Fruit fly (Drosophila melanogaster) whole organism, embryonic: ENCODE data around the gene CG14805.
A peak's percentile ranks its signal among the peaks of the same experiment; 100 is the strongest.

Experiments used
- Atf-2 ChIP-seq: fragments of 200-800 bp; sonication (Bioruptor generic); optimal IDR thresholded peaks from 2 replicates; lab custom pipeline; 2016; ENCODE audit warnings: missing biosample characterization, missing genetic modification characterization
- CG10209 ChIP-seq: fragments of 200-800 bp; sonication (Bioruptor generic); optimal IDR thresholded peaks from 3 replicates; lab custom pipeline; 2017; ENCODE audit warnings: missing biosample characterization, mild to moderate bottlenecking, missing genetic modification characterization, missing genetic modification reagents
- CG10274 ChIP-seq: fragments of 200-800 bp; sonication (Bioruptor generic); optimal IDR thresholded peaks from 3 replicates; lab custom pipeline; 2017; ENCODE audit warnings: missing biosample characterization, mild to moderate bottlenecking, missing genetic modification characterization
- CG10565 ChIP-seq: fragments of 200-800 bp; sonication (Bioruptor generic); optimal IDR thresholded peaks from 3 replicates; lab custom pipeline; 2016; ENCODE audit warnings: missing biosample characterization, mild to moderate bottlenecking, missing genetic modification characterization
- CG11504 ChIP-seq: fragments of 200-800 bp; sonication (Bioruptor generic); optimal IDR thresholded peaks from 3 replicates; lab custom pipeline; 2019; ENCODE audit warnings: missing biosample characterization, mild to moderate bottlenecking, missing genetic modification characterization, moderate library complexity
- CG12071 ChIP-seq: fragments of 200-800 bp; sonication (Bioruptor generic); optimal IDR thresholded peaks from 3 replicates; lab custom pipeline; 2018; ENCODE audit warnings: missing biosample characterization, mild to moderate bottlenecking, missing genetic modification characterization
- CG12155 ChIP-seq: fragments of 200-800 bp; sonication (Bioruptor generic); optimal IDR thresholded peaks from 3 replicates; lab custom pipeline; 2016; ENCODE audit warnings: missing biosample characterization, missing genetic modification characterization
- CG12659 ChIP-seq: fragments of 200-800 bp; sonication (Bioruptor generic); optimal IDR thresholded peaks from 3 replicates; lab custom pipeline; 2017; ENCODE audit warnings: mild to moderate bottlenecking, missing biosample characterization, missing genetic modification reagents, missing genetic modification characterization
- CG15696 ChIP-seq: fragments of 200-800 bp; sonication (Bioruptor generic); optimal IDR thresholded peaks from 2 replicates; lab custom pipeline; 2019; ENCODE audit warnings: missing biosample characterization, mild to moderate bottlenecking, missing genetic modification characterization, moderate library complexity
- CG17568 ChIP-seq: fragments of 200-800 bp; sonication (Bioruptor generic); optimal IDR thresholded peaks from 2 replicates; lab custom pipeline; 2018; ENCODE audit warnings: missing biosample characterization, mild to moderate bottlenecking, missing genetic modification characterization, moderate library complexity
- CG18599 ChIP-seq: fragments of 200-800 bp; sonication (Bioruptor generic); optimal IDR thresholded peaks from 3 replicates; lab custom pipeline; 2017; ENCODE audit warnings: missing biosample characterization, missing genetic modification characterization, mild to moderate bottlenecking, moderate library complexity, missing genetic modification reagents
- CG2199 ChIP-seq: fragments of 200-800 bp; sonication (Bioruptor generic); IDR thresholded peaks from 3 replicates; pipeline ENCODE4 v1.3.6; 2022; ENCODE audit warnings: missing biosample characterization, missing genetic modification characterization
- CG30020 ChIP-seq: fragments of 200-800 bp; optimal IDR thresholded peaks from 2 replicates; lab custom pipeline; 2019; ENCODE audit warnings: missing biosample characterization, mild to moderate bottlenecking, missing genetic modification characterization, moderate library complexity
- CG31441 ChIP-seq: fragments of 200-800 bp; sonication (Bioruptor generic); IDR thresholded peaks from 2 replicates; pipeline ENCODE4 v1.3.6; 2022; ENCODE audit warnings: missing biosample characterization, missing genetic modification characterization
- CG32532 ChIP-seq: fragments of 200-800 bp; sonication (Bioruptor generic); IDR thresholded peaks from 2 replicates; pipeline ENCODE4 v1.3.6; 2022; ENCODE audit warnings: missing biosample characterization, missing genetic modification characterization
- CG32767 ChIP-seq: fragments of 200-800 bp; sonication (Bioruptor generic); IDR thresholded peaks from 2 replicates; pipeline ENCODE4 v1.3.6; 2022; ENCODE audit warnings: missing biosample characterization, missing genetic modification characterization
- CG4424 ChIP-seq: fragments of 200-800 bp; sonication (Bioruptor generic); optimal IDR thresholded peaks from 3 replicates; lab custom pipeline; 2016; ENCODE audit warnings: missing biosample characterization, missing genetic modification characterization
- CG7357 ChIP-seq: fragments of 200-800 bp; sonication (Bioruptor generic); IDR thresholded peaks from 3 replicates; pipeline ENCODE4 v1.3.6; 2022; ENCODE audit warnings: missing biosample characterization, missing genetic modification characterization
- CG7556 ChIP-seq: fragments of 200-800 bp; sonication (Bioruptor generic); optimal IDR thresholded peaks from 2 replicates; lab custom pipeline; 2017; ENCODE audit warnings: missing biosample characterization, mild to moderate bottlenecking, missing genetic modification characterization
- CG8924 ChIP-seq: fragments of 200-800 bp; optimal IDR thresholded peaks from 3 replicates; lab custom pipeline; 2019; ENCODE audit warnings: missing biosample characterization, mild to moderate bottlenecking, missing genetic modification characterization, moderate library complexity
- CG9437 ChIP-seq: fragments of 200-800 bp; sonication (Bioruptor generic); optimal IDR thresholded peaks from 2 replicates; lab custom pipeline; 2018; ENCODE audit warnings: missing biosample characterization, mild to moderate bottlenecking, missing genetic modification characterization
- Dad ChIP-seq: fragments of 200-800 bp; sonication (Bioruptor generic); optimal IDR thresholded peaks from 3 replicates; lab custom pipeline; 2016; ENCODE audit warnings: missing biosample characterization, missing genetic modification characterization
- Dref ChIP-seq: fragments of 200-800 bp; sonication (Bioruptor generic); IDR thresholded peaks from 2 replicates; pipeline ENCODE4 v1.3.6; 2022; ENCODE audit warnings: missing biosample characterization, missing genetic modification characterization
- E2f2 ChIP-seq: fragments of 200-800 bp; sonication (Bioruptor generic); IDR thresholded peaks from 2 replicates; pipeline ENCODE4 v1.3.6; 2022; ENCODE audit warnings: missing biosample characterization, missing genetic modification characterization
- Fer3 ChIP-seq: fragments of 200-800 bp; sonication (Bioruptor generic); optimal IDR thresholded peaks from 2 replicates; lab custom pipeline; 2018; ENCODE audit warnings: missing biosample characterization, mild to moderate bottlenecking, missing genetic modification characterization, moderate library complexity
- NC2β ChIP-seq: fragments of 200-800 bp; sonication (Bioruptor generic); optimal IDR thresholded peaks from 2 replicates; lab custom pipeline; 2016; ENCODE audit warnings: missing biosample characterization, missing genetic modification characterization
- Nf-YA ChIP-seq: fragments of 200-800 bp; sonication (Bioruptor generic); IDR thresholded peaks from 2 replicates; pipeline ENCODE4 v1.3.6; 2022; ENCODE audit warnings: missing biosample characterization, missing genetic modification characterization
- Rfx ChIP-seq: fragments of 200-800 bp; sonication (Bioruptor generic); IDR thresholded peaks from 2 replicates; pipeline ENCODE4 v1.3.6; 2022; ENCODE audit warnings: missing biosample characterization, missing genetic modification characterization
- Ssrp ChIP-seq: fragments of 200-800 bp; sonication (Bioruptor generic); optimal IDR thresholded peaks from 2 replicates; lab custom pipeline; 2018; ENCODE audit warnings: missing biosample characterization, mild to moderate bottlenecking, missing genetic modification characterization, moderate library complexity
- YL-1 ChIP-seq: fragments of 200-800 bp; sonication (Bioruptor generic); optimal IDR thresholded peaks from 3 replicates; lab custom pipeline; 2017; ENCODE audit warnings: missing biosample characterization, mild to moderate bottlenecking, missing genetic modification characterization
- dmrt99B ChIP-seq: fragments of 200-800 bp; sonication (Bioruptor generic); optimal IDR thresholded peaks from 2 replicates; lab custom pipeline; 2018; ENCODE audit warnings: missing biosample characterization, mild to moderate bottlenecking, missing genetic modification characterization, moderate library complexity
- ewg ChIP-seq: fragments of 200-800 bp; sonication (Bioruptor generic); optimal IDR thresholded peaks from 3 replicates; lab custom pipeline; 2017; ENCODE audit warnings: mild to moderate bottlenecking, missing biosample characterization, missing genetic modification reagents, missing genetic modification characterization
- inv ChIP-seq: fragments of 200-800 bp; sonication (Bioruptor generic); IDR thresholded peaks from 2 replicates; pipeline ENCODE4 v1.3.6; 2022; ENCODE audit warnings: missing biosample characterization, missing genetic modification characterization; ENCODE audit not compliant: partially characterized antibody
- lbe ChIP-seq: fragments of 200-800 bp; sonication (Bioruptor generic); optimal IDR thresholded peaks from 2 replicates; lab custom pipeline; 2016; ENCODE audit warnings: missing biosample characterization, mild to moderate bottlenecking, missing genetic modification characterization
- lola ChIP-seq, 3 experiments: fragments of >200 bp in 2 of 3; fragments of 200-800 bp in 1 of 3; sonication (Bioruptor generic) in 1 of 3; optimal IDR thresholded peaks; 2 replicates each; lab custom pipeline; 2017 to 2019; ENCODE audit warnings: missing biosample characterization in 3 of 3, missing genetic modification characterization in 3 of 3, mild to moderate bottlenecking in 1 of 3, moderate library complexity in 1 of 3
- p53 ChIP-seq: fragments of 200-800 bp; sonication (Bioruptor generic); optimal IDR thresholded peaks from 2 replicates; lab custom pipeline; 2016; ENCODE audit warnings: missing biosample characterization, missing genetic modification characterization
- pan ChIP-seq, 4 experiments: fragments of >200 bp in 3 of 4; fragments of 200-800 bp in 1 of 4; sonication (Bioruptor generic) in 1 of 4; optimal IDR thresholded peaks in 3 of 4; IDR thresholded peaks in 1 of 4; 2 replicates each; pipeline versions ENCODE4 v1.3.6 to Lab custom; 2017 to 2022; ENCODE audit warnings: missing biosample characterization in 2 of 4, missing genetic modification characterization in 2 of 4, mixed read lengths in 1 of 4
- pfk ChIP-seq: fragments of 200-800 bp; sonication (Bioruptor generic); optimal IDR thresholded peaks from 2 replicates; lab custom pipeline; 2018; ENCODE audit warnings: missing biosample characterization, mild to moderate bottlenecking, missing genetic modification characterization, moderate library complexity
- pho ChIP-seq: fragments of 200-800 bp; sonication (Bioruptor generic); optimal IDR thresholded peaks from 2 replicates; lab custom pipeline; 2016; ENCODE audit warnings: missing biosample characterization, missing genetic modification characterization
- pzg ChIP-seq: fragments of 200-800 bp; sonication (Bioruptor generic); optimal IDR thresholded peaks from 3 replicates; lab custom pipeline; 2018; ENCODE audit warnings: missing biosample characterization, mild to moderate bottlenecking, missing genetic modification characterization, moderate library complexity
- repo ChIP-seq: fragments of 200-800 bp; sonication (Bioruptor generic); optimal IDR thresholded peaks from 2 replicates; lab custom pipeline; 2016; ENCODE audit warnings: missing biosample characterization, missing genetic modification characterization
- rib ChIP-seq: fragments of 200-800 bp; sonication (Bioruptor generic); IDR thresholded peaks from 2 replicates; pipeline ENCODE4 v1.3.6; 2022; ENCODE audit warnings: missing biosample characterization, missing genetic modification characterization
- scrt ChIP-seq: fragments of 200-800 bp; sonication (Bioruptor generic); optimal IDR thresholded peaks from 2 replicates; lab custom pipeline; 2018; ENCODE audit warnings: missing biosample characterization, mild to moderate bottlenecking, missing genetic modification characterization, moderate library complexity
- sens ChIP-seq: fragments of 200-800 bp; sonication (Bioruptor generic); peaks from one replicate; lab custom pipeline; 2016; ENCODE audit warnings: missing biosample characterization, missing genetic modification characterization
- tll ChIP-seq, 2 experiments: fragments of 200-800 bp in 1 of 2; fragments of >200 bp in 1 of 2; sonication (Bioruptor generic) in 1 of 2; optimal IDR thresholded peaks; 2 replicates each; lab custom pipeline; 2017 to 2019; ENCODE audit warnings: missing biosample characterization in 2 of 2, missing genetic modification characterization in 2 of 2, mild to moderate bottlenecking in 1 of 2, moderate library complexity in 1 of 2
- trh ChIP-seq: fragments of 200-800 bp; sonication (Bioruptor generic); optimal IDR thresholded peaks from 2 replicates; lab custom pipeline; 2016; ENCODE audit warnings: missing biosample characterization, missing genetic modification characterization
- unpg ChIP-seq: fragments of 200-800 bp; sonication (Bioruptor generic); optimal IDR thresholded peaks from 3 replicates; lab custom pipeline; 2018; ENCODE audit warnings: missing biosample characterization, mild to moderate bottlenecking, missing genetic modification characterization, moderate library complexity
- vvl ChIP-seq: fragments of 200-800 bp; sonication (Bioruptor generic); IDR thresholded peaks from 2 replicates; pipeline ENCODE4 v1.3.6; 2022; ENCODE audit warnings: missing biosample characterization, missing genetic modification characterization
- zfh1 ChIP-seq: fragments of 200-800 bp; sonication (Bioruptor generic); IDR thresholded peaks from 3 replicates; pipeline ENCODE4 v1.3.6; 2022; ENCODE audit warnings: missing biosample characterization, missing genetic modification characterization

CG14805 gene

dm6 chrX:1858867-1859266 is 18.2 kb upstream of the CG14805 start, which contains the start of gene Lamtor5 (continued):
- TF ChIP-seq CG15696 (tag; lab: Kevin White, UChicago) (peak; percentile 15), CG12659 (GFP tag; lab: Kevin White, UChicago) (peak; percentile 61), pan (optimal IDR thresholded peaks at IDR 0.05; lab: Kevin White, UChicago) (no peak), pan (GFP tag; optimal IDR thresholded peaks at IDR 0.05 in 1 of 2, IDR thresholded peaks at IDR 0.05 in 1 of 2) (peak in 1 of 2 experiments; percentile 34), pho (peak; percentile 9), CG11504 (tag; lab: Kevin White, UChicago) (peak; percentile 47), CG32767 (GFP tag; lab: Robert Waterston, UW) (no peak), CG32532 (peak; percentile 72), CG31441 (GFP tag; lab: Robert Waterston, UW) (peak; percentile 54), zfh1 (GFP tag; lab: Robert Waterston, UW) (no peak), lola (GFP tag; optimal IDR thresholded peaks at IDR 0.05; lab: Kevin White, UChicago) (peak in 1 of 3 experiments; percentile 21), CG18599 (peak; percentile 42), CG10274 (GFP tag; lab: Kevin White, UChicago) (no peak), CG2199 (GFP tag; lab: Robert Waterston, UW) (no peak), sens (GFP tag; lab: Kevin White, UChicago) (peak; percentile 93), CG9437 (no peak), rib (GFP tag; lab: Robert Waterston, UW) (no peak), Ssrp (peak; percentile 32), p53 (GFP tag; lab: Kevin White, UChicago) (no peak), unpg (GFP tag; lab: Kevin White, UChicago) (peak; percentile 53), CG10209 (peak; percentile 5), NC2β (peak; percentile 1), CG8924 (tag; lab: Kevin White, UChicago) (peak; percentile 23), Dad (peak; percentile 14), CG7556 (GFP tag; lab: Kevin White, UChicago) (peak; percentile 26), repo (GFP tag; lab: Kevin White, UChicago) (no peak), Nf-YA (GFP tag; lab: Robert Waterston, UW) (no peak), YL-1 (GFP tag; lab: Kevin White, UChicago) (peak; percentile 39), E2f2 (GFP tag; lab: Robert Waterston, UW) (peak; percentile 25; the same call in 1 of the 2 replicates), vvl (GFP tag; lab: Robert Waterston, UW) (0 out of 2 replicates have a peak, but pooled peaks have one; percentile 28), CG12071 (GFP tag; lab: Kevin White, UChicago) (no peak), Dref (GFP tag; lab: Robert Waterston, UW) (no peak), dmrt99B (tag; lab: Kevin White, UChicago) (peak; percentile 36), CG7357 (GFP tag; lab: Robert Waterston, UW) (no peak), Fer3 (tag; lab: Kevin White, UChicago) (peak; percentile 45), trh (no peak), Atf-2 (GFP tag; lab: Kevin White, UChicago) (no peak), CG10565 (no peak), scrt (no peak), ewg (no peak), CG30020 (tag; lab: Kevin White, UChicago) (no peak), CG4424 (GFP tag; lab: Kevin White, UChicago) (no peak), tll (GFP tag; optimal IDR thresholded peaks at IDR 0.05; lab: Kevin White, UChicago) (no peak), CG12155 (GFP tag; lab: Kevin White, UChicago) (peak; percentile 20), inv (no peak), CG17568 (GFP tag; lab: Kevin White, UChicago) (no peak), pzg (GFP tag; lab: Kevin White, UChicago) (peak; percentile 55), lbe (no peak), pfk (GFP tag; lab: Kevin White, UChicago) (no peak), Rfx (peak; percentile 78)
